Fruit fly (Drosophila melanogaster): ENCODE data around the gene Pgant7.

DNA sequence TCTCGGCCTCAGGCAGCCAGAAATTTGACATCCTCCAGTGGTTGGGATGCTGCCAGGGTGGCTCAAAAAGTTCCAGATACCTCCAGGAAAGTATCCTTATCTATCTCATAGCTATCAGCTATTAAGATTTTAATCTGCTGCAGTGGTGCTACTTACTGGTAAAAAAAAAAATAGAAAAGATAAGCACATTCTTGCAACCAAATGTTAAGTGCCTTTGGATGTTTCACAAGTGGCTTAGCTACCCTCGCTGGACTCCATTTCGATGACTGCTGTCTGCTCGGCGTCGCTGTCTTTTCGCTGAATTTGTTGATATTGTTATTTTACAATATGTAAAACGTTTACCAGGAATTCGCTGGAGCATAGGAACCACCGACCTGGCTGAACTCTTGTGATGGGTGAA is 47.1 kb downstream of the Pgant7 start:
- TF ChIP-seq CG8119 (GFP tag; IDR thresholded peaks at IDR 0.05) = no peak
- TF ChIP-seq vri (GFP tag; optimal IDR thresholded peaks at IDR 0.05) = no peak
- TF ChIP-seq Eip78C (GFP tag) = no peak
- TF ChIP-seq Hr39 (GFP tag; optimal IDR thresholded peaks at IDR 0.05) = no peak
- TF ChIP-seq fkh (GFP tag; optimal IDR thresholded peaks at IDR 0.05) = no peak
- TF ChIP-seq CG34406 (GFP tag; optimal IDR thresholded peaks at IDR 0.05) = no peak
- TF ChIP-seq CG11762 (GFP tag; optimal IDR thresholded peaks at IDR 0.05; ENCODE audit: insufficient read depth) = no peak
- no peak for TF ChIP-seq pdm3 (GFP tag; optimal IDR thresholded peaks at IDR 0.05)
- TF ChIP-seq CG31627 (GFP tag; optimal IDR thresholded peaks at IDR 0.05) = no peak
- TF ChIP-seq Ets96B (tag; optimal IDR thresholded peaks at IDR 0.05) = no peak
- no peak for TF ChIP-seq topi (GFP tag; optimal IDR thresholded peaks at IDR 0.05)
- TF ChIP-seq CG32006 (GFP tag; optimal IDR thresholded peaks at IDR 0.05) = no peak

Measured in whole organism, prepupa.